Fruit fly (Drosophila melanogaster) whole organism, prepupa: ENCODE results near the gene CG11454.

Experiments
- Blimp-1 ChIP-seq: fragments of 200-800 bp; sonication (Bioruptor generic); optimal IDR thresholded peaks from 3 replicates; lab custom pipeline; 2017; ENCODE audit warnings: missing biosample characterization, missing genetic modification characterization, mild to moderate bottlenecking, moderate library complexity, missing genetic modification reagents
- CG11762 ChIP-seq: fragments of 200-800 bp; sonication (Bioruptor generic); optimal IDR thresholded peaks from 3 replicates; lab custom pipeline; 2016; ENCODE audit warnings: missing biosample characterization, missing genetic modification characterization; ENCODE audit not compliant: insufficient read depth
- CG11902 ChIP-seq: fragments of 200-800 bp; sonication (Bioruptor generic); optimal IDR thresholded peaks from 3 replicates; lab custom pipeline; 2016; ENCODE audit warnings: missing biosample characterization, missing genetic modification characterization
- CG15336 ChIP-seq: fragments of 200-800 bp; sonication (Bioruptor generic); IDR thresholded peaks from 2 replicates; pipeline ENCODE4 v1.3.6; 2022; ENCODE audit warnings: missing biosample characterization, missing genetic modification characterization
- CG1621 ChIP-seq: fragments of 200-800 bp; sonication (Bioruptor generic); optimal IDR thresholded peaks from 3 replicates; lab custom pipeline; 2018; ENCODE audit warnings: missing biosample characterization, mild to moderate bottlenecking, missing genetic modification characterization
- CG16779 ChIP-seq: fragments of 200-800 bp; sonication (Bioruptor generic); optimal IDR thresholded peaks from 3 replicates; lab custom pipeline; 2017; ENCODE audit warnings: missing biosample characterization, mild to moderate bottlenecking, missing genetic modification characterization
- CG3032 ChIP-seq: fragments of 200-800 bp; optimal IDR thresholded peaks from 2 replicates; lab custom pipeline; 2019; ENCODE audit warnings: missing biosample characterization, mild to moderate bottlenecking, missing genetic modification characterization, moderate library complexity
- CG31627 ChIP-seq: fragments of 200-800 bp; sonication (Bioruptor generic); optimal IDR thresholded peaks from 3 replicates; lab custom pipeline; 2016; ENCODE audit warnings: missing biosample characterization, missing genetic modification characterization
- CG32006 ChIP-seq: fragments of 200-800 bp; sonication (Bioruptor generic); optimal IDR thresholded peaks from 3 replicates; lab custom pipeline; 2017; ENCODE audit warnings: missing biosample characterization, mild to moderate bottlenecking, missing genetic modification characterization
- CG34406 ChIP-seq: fragments of 200-800 bp; sonication (Bioruptor generic); optimal IDR thresholded peaks from 3 replicates; lab custom pipeline; 2016; ENCODE audit warnings: missing biosample characterization, missing genetic modification characterization
- CG4318 ChIP-seq: fragments of 200-800 bp; sonication (Bioruptor generic); optimal IDR thresholded peaks from 3 replicates; lab custom pipeline; 2017; ENCODE audit warnings: missing biosample characterization, mild to moderate bottlenecking, missing genetic modification characterization
- CG6276 ChIP-seq: fragments of 200-800 bp; sonication (Bioruptor generic); optimal IDR thresholded peaks from 2 replicates; lab custom pipeline; 2017; ENCODE audit warnings: missing biosample characterization, mild to moderate bottlenecking, missing genetic modification characterization
- CG6792 ChIP-seq: fragments of 200-800 bp; sonication (Bioruptor generic); optimal IDR thresholded peaks from 3 replicates; lab custom pipeline; 2016; ENCODE audit warnings: missing biosample characterization, missing genetic modification characterization
- CG6808 ChIP-seq: fragments of 200-800 bp; sonication (Bioruptor generic); optimal IDR thresholded peaks from 3 replicates; lab custom pipeline; 2017; ENCODE audit warnings: missing biosample characterization, missing genetic modification characterization, mild to moderate bottlenecking, moderate library complexity, missing genetic modification reagents
- CG6854 ChIP-seq: fragments of 200-800 bp; sonication (Bioruptor generic); optimal IDR thresholded peaks from 2 replicates; lab custom pipeline; 2017; ENCODE audit warnings: missing biosample characterization, mild to moderate bottlenecking, missing genetic modification characterization
- CG8119 ChIP-seq: fragments of 200-800 bp; sonication (Bioruptor generic); IDR thresholded peaks from 3 replicates; pipeline ENCODE4 v1.3.6; 2022; ENCODE audit warnings: missing biosample characterization, missing genetic modification characterization
- CG8319 ChIP-seq: fragments of 200-800 bp; sonication (Bioruptor generic); optimal IDR thresholded peaks from 3 replicates; lab custom pipeline; 2016; ENCODE audit warnings: missing biosample characterization, missing genetic modification characterization
- Eip75B ChIP-seq: fragments of 200-800 bp; sonication (Bioruptor generic); optimal IDR thresholded peaks from 3 replicates; lab custom pipeline; 2016; ENCODE audit warnings: missing biosample characterization, missing genetic modification characterization
- Eip78C ChIP-seq: fragments of 200-800 bp; sonication (Bioruptor generic); peaks from one replicate; lab custom pipeline; 2016; ENCODE audit warnings: missing biosample characterization, missing genetic modification characterization
- Eip93F ChIP-seq: fragments of 200-800 bp; sonication (Bioruptor generic); optimal IDR thresholded peaks from 2 replicates; lab custom pipeline; 2016; ENCODE audit warnings: missing biosample characterization, mild to moderate bottlenecking, missing genetic modification characterization
- Ets21C ChIP-seq: fragments of 200-800 bp; sonication (Bioruptor generic); optimal IDR thresholded peaks from 3 replicates; lab custom pipeline; 2016; ENCODE audit warnings: missing biosample characterization, missing genetic modification characterization
- Ets96B ChIP-seq: fragments of 200-800 bp; optimal IDR thresholded peaks from 2 replicates; lab custom pipeline; 2019; ENCODE audit warnings: missing biosample characterization, mild to moderate bottlenecking, missing genetic modification characterization, moderate library complexity
- Gug ChIP-seq: fragments of 200-800 bp; sonication (Bioruptor generic); IDR thresholded peaks from 2 replicates; pipeline ENCODE4 v1.3.6; 2022; ENCODE audit warnings: missing biosample characterization, missing genetic modification characterization
- Hr38 ChIP-seq: sonication (Bioruptor generic); optimal IDR thresholded peaks from 2 replicates; lab custom pipeline; 2016; ENCODE audit warnings: missing biosample characterization, missing genetic modification characterization
- Hr39 ChIP-seq: fragments of 200-800 bp; sonication (Bioruptor generic); optimal IDR thresholded peaks from 2 replicates; lab custom pipeline; 2016; ENCODE audit warnings: missing biosample characterization, missing genetic modification characterization
- Hr4 ChIP-seq: fragments of 200-800 bp; sonication (Bioruptor generic); optimal IDR thresholded peaks from 3 replicates; lab custom pipeline; 2016; ENCODE audit warnings: missing biosample characterization, missing genetic modification characterization
- Lpt ChIP-seq: fragments of 200-800 bp; sonication (Bioruptor generic); optimal IDR thresholded peaks from 3 replicates; lab custom pipeline; 2016; ENCODE audit warnings: missing biosample characterization, missing genetic modification characterization
- Met ChIP-seq: fragments of 200-800 bp; sonication (Bioruptor generic); optimal IDR thresholded peaks from 3 replicates; lab custom pipeline; 2016; ENCODE audit warnings: missing biosample characterization, missing genetic modification characterization
- Smox ChIP-seq: fragments of 200-800 bp; sonication (Bioruptor generic); optimal IDR thresholded peaks from 3 replicates; lab custom pipeline; 2016; ENCODE audit warnings: missing biosample characterization, missing genetic modification characterization
- Sox102F ChIP-seq: fragments of 200-800 bp; sonication (Bioruptor generic); optimal IDR thresholded peaks from 2 replicates; lab custom pipeline; 2016; ENCODE audit warnings: missing biosample characterization, mild to moderate bottlenecking, missing genetic modification characterization
- Sox14 ChIP-seq: fragments of 200-800 bp; sonication (Bioruptor generic); optimal IDR thresholded peaks from 3 replicates; lab custom pipeline; 2016; ENCODE audit warnings: missing biosample characterization, missing genetic modification characterization
- dac ChIP-seq: fragments of 200-800 bp; sonication (Bioruptor generic); optimal IDR thresholded peaks from 2 replicates; lab custom pipeline; 2017; ENCODE audit warnings: missing biosample characterization, mild to moderate bottlenecking, missing genetic modification characterization
- dsx ChIP-seq: fragments of 200-800 bp; optimal IDR thresholded peaks from 3 replicates; lab custom pipeline; 2019; ENCODE audit warnings: missing biosample characterization, mild to moderate bottlenecking, missing genetic modification characterization, moderate library complexity; ENCODE audit not compliant: poor library complexity, severe bottlenecking
- esn ChIP-seq: fragments of 200-800 bp; sonication (Bioruptor generic); optimal IDR thresholded peaks from 2 replicates; lab custom pipeline; 2016; ENCODE audit warnings: missing biosample characterization, mild to moderate bottlenecking, missing genetic modification characterization, moderate library complexity
- fd59A ChIP-seq: fragments of 200-800 bp; sonication (Bioruptor generic); optimal IDR thresholded peaks from 2 replicates; lab custom pipeline; 2017; ENCODE audit warnings: missing biosample characterization, mild to moderate bottlenecking, missing genetic modification characterization, missing genetic modification reagents
- fd85E ChIP-seq: fragments of 200-800 bp; sonication (Bioruptor generic); optimal IDR thresholded peaks from 3 replicates; lab custom pipeline; 2016; ENCODE audit warnings: missing biosample characterization, missing genetic modification characterization
- fkh ChIP-seq: fragments of 200-800 bp; sonication (Bioruptor generic); optimal IDR thresholded peaks from 3 replicates; lab custom pipeline; 2017; ENCODE audit warnings: missing biosample characterization, mild to moderate bottlenecking, missing genetic modification characterization, moderate library complexity
- lz ChIP-seq: fragments of 200-800 bp; sonication (Bioruptor generic); optimal IDR thresholded peaks from 3 replicates; lab custom pipeline; 2016; ENCODE audit warnings: missing biosample characterization, missing genetic modification characterization
- net ChIP-seq: fragments of 200-800 bp; sonication (Bioruptor generic); optimal IDR thresholded peaks from 3 replicates; lab custom pipeline; 2016; ENCODE audit warnings: missing biosample characterization, missing genetic modification characterization
- salr ChIP-seq, 2 experiments: fragments of 200-800 bp; sonication (Bioruptor generic); optimal IDR thresholded peaks; 3 replicates each; lab custom pipeline; 2016 to 2018; ENCODE audit warnings: missing biosample characterization in 2 of 2, missing genetic modification characterization in 2 of 2, mild to moderate bottlenecking in 1 of 2
- spab ChIP-seq: fragments of 200-800 bp; sonication (Bioruptor generic); optimal IDR thresholded peaks from 2 replicates; lab custom pipeline; 2017; ENCODE audit warnings: missing biosample characterization, mild to moderate bottlenecking, missing genetic modification characterization, missing genetic modification reagents
- ss ChIP-seq, 2 experiments: fragments of 200-800 bp; sonication (Bioruptor generic); optimal IDR thresholded peaks; 2 replicates in 1 of 2; 3 replicates in 1 of 2; lab custom pipeline; 2017 to 2018; ENCODE audit warnings: mild to moderate bottlenecking in 2 of 2, missing biosample characterization in 2 of 2, missing genetic modification characterization in 2 of 2, moderate library complexity in 1 of 2
- svp ChIP-seq: fragments of 200-800 bp; sonication (Bioruptor generic); peaks from one replicate; lab custom pipeline; 2016; ENCODE audit warnings: missing biosample characterization, missing genetic modification characterization
- vri ChIP-seq: fragments of 200-800 bp; sonication (Bioruptor generic); optimal IDR thresholded peaks from 3 replicates; lab custom pipeline; 2016; ENCODE audit warnings: missing biosample characterization, mild to moderate bottlenecking, missing genetic modification characterization

CG11454 gene

DNA sequence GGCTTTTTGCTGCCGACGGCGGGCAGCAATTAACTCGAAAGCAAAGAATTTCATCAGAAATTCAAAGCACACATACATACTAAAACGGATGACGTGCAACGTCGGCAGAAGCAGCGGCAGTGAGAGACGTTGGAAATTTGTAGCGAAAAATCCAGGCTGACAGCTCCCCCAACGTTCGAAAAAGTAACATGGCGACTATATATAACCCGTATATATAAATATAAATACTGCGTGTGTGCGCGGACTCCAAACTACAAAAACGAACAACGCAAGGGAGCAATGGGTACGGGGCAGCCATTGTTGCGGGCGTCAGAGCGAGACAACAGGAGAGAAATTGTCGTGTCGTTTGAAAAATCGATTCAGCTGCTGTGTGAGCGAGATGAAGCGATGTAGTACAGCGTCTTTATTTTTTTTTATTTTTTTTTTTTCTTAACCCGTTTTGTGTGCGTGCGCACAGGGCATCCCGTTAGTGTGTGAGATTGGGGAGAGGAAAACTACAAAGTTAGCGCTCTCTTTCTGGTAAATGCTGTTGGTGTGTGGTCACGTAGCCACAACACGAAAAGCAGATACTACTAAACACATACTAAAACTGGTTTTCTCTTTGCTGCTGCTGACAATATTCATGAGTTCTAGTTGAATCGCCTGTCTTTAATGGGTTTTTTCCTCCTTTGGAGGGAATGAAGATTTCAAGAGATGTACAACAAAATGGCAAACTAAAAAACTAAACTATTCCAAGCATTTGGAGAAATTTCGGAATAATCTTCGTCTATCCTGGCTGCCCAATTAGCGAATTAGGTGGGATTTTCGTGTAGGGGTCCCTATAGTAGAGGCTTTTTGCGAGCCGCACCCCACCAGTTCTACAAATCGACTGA lies 17.7 kb downstream of the CG11454 start (continued):
- TF ChIP-seq dac (GFP tag; lab: Kevin White, UChicago) (peak; percentile 92), Eip78C (GFP tag; lab: Kevin White, UChicago) (peak; percentile 88), CG15336 (no peak), CG6808 (peak; percentile 85), ss (GFP tag; optimal IDR thresholded peaks at IDR 0.05; lab: Kevin White, UChicago) (peak; percentile 94 to 97), CG1621 (tag; lab: Kevin White, UChicago) (peak; percentile 80), Met (GFP tag; lab: Kevin White, UChicago) (peak; percentile 67), Gug (GFP tag; lab: Robert Waterston, UW) (no peak), net (GFP tag; lab: Kevin White, UChicago) (peak; percentile 87), spab (GFP tag; lab: Kevin White, UChicago) (peak; percentile 78), esn (peak; percentile 52), salr (GFP tag; optimal IDR thresholded peaks at IDR 0.05; lab: Kevin White, UChicago) (peak; percentile 73 to 86), fd85E (GFP tag; lab: Kevin White, UChicago) (peak; percentile 87), CG16779 (tag; lab: Kevin White, UChicago) (peak; percentile 95), CG34406 (GFP tag; lab: Kevin White, UChicago) (peak; percentile 54), Hr38 (no peak), Sox102F (GFP tag; lab: Kevin White, UChicago) (peak; percentile 83), CG8119 (GFP tag; lab: Robert Waterston, UW) (no peak), lz (GFP tag; lab: Kevin White, UChicago) (peak; percentile 17), Blimp-1 (GFP tag; lab: Kevin White, UChicago) (no peak), CG11902 (GFP tag; lab: Kevin White, UChicago) (no peak), svp (GFP tag; lab: Kevin White, UChicago) (peak; percentile 88), Eip75B (GFP tag; lab: Kevin White, UChicago) (peak; percentile 88), CG6792 (GFP tag; lab: Kevin White, UChicago) (peak; percentile 41), CG32006 (GFP tag; lab: Kevin White, UChicago) (peak; percentile 87), CG6854 (GFP tag; lab: Kevin White, UChicago) (peak; percentile 23), fkh (GFP tag; lab: Kevin White, UChicago) (peak; percentile 92), CG31627 (GFP tag; lab: Kevin White, UChicago) (peak; percentile 2), fd59A (peak; percentile 85), CG11762 (peak; percentile 44), Hr4 (peak; percentile 57), Lpt (GFP tag; lab: Kevin White, UChicago) (peak; percentile 97), CG4318 (peak; percentile 58), vri (GFP tag; lab: Kevin White, UChicago) (peak; percentile 91), Ets96B (peak; percentile 76), CG8319 (GFP tag; lab: Kevin White, UChicago) (peak; percentile 58)

DNA sequence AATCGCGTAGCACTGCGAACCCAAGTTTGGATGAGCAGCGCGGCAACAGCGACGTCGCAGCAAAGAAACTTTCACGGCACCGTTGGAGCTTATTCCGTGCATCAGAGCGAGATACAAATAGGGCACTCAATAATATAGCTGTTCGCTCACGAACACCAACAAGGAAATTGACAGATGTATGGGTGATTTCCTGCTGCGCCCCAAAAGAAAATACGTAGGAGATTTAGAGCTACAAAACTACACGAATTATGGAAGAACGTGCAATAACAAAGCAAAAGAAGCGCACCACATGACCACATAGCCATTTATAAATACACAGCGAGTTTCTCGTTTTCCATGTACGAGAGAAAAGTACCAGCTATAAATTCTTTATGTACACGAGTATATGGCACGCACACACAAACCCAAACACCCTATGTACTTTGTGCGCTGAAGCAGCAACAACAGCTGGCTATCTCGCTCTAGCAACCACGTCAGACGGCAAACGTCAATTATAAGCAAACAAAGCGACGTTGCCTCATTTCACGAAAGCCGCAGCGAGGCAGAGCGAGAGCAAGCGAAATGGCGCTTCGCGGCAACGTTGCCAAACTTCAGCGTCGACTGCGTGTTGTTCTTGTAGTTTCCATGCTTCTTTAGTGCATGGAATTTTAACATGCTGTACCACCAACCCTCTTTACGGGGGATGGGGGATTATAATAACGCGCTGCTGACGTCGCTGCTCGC lies 18.5 kb downstream of the CG11454 start:
- peak; percentile 35 for TF ChIP-seq Sox14
- peak; percentile 46 for TF ChIP-seq CG16779 (tag; lab: Kevin White, UChicago)
- peak; percentile 5 for TF ChIP-seq CG32006 (GFP tag; lab: Kevin White, UChicago)
- TF ChIP-seq Blimp-1 (GFP tag; lab: Kevin White, UChicago): peak; percentile 11
- TF ChIP-seq Eip75B (GFP tag; lab: Kevin White, UChicago): peak; percentile 28
- peak; percentile 41 for TF ChIP-seq CG6808
- no peak for TF ChIP-seq Met (GFP tag; lab: Kevin White, UChicago)
- peak; percentile 62 for TF ChIP-seq CG6854 (GFP tag; lab: Kevin White, UChicago)
- no peak for TF ChIP-seq CG8119 (GFP tag; lab: Robert Waterston, UW)
- peak; percentile 74 for TF ChIP-seq vri (GFP tag; lab: Kevin White, UChicago)
- TF ChIP-seq Hr39: no peak
- peak; percentile 64 for TF ChIP-seq CG6276 (GFP tag; lab: Kevin White, UChicago)
- peak; percentile 99 for TF ChIP-seq fkh (GFP tag; lab: Kevin White, UChicago)
- TF ChIP-seq salr (GFP tag; optimal IDR thresholded peaks at IDR 0.05; lab: Kevin White, UChicago): peak; percentile 20 to 21
- peak; percentile 82 for TF ChIP-seq svp (GFP tag; lab: Kevin White, UChicago)
- peak; percentile 90 for TF ChIP-seq Eip93F
- no peak for TF ChIP-seq Hr4
- TF ChIP-seq Ets21C (GFP tag; lab: Kevin White, UChicago): peak; percentile 37
- TF ChIP-seq Smox: peak; percentile 29
- peak; percentile 65 for TF ChIP-seq fd85E (GFP tag; lab: Kevin White, UChicago)
- no peak for TF ChIP-seq CG8319 (GFP tag; lab: Kevin White, UChicago)
- no peak for TF ChIP-seq CG3032 (tag; lab: Kevin White, UChicago)
- TF ChIP-seq CG1621 (tag; lab: Kevin White, UChicago): peak; percentile 49
- no peak for TF ChIP-seq Lpt (GFP tag; lab: Kevin White, UChicago)
- no peak for TF ChIP-seq CG4318
- TF ChIP-seq dsx (GFP tag; lab: Kevin White, UChicago): peak; percentile 58
